Fruit fly (Drosophila melanogaster) whole organism, embryonic: Measurements from ENCODE around the gene CG13838.
A peak's percentile ranks its signal among the peaks of the same experiment; 100 is the strongest.

ENCODE experiments used
- Abd-B ChIP-seq: fragments of 200-800 bp; sonication (Bioruptor generic); optimal IDR thresholded peaks from 2 replicates; lab custom pipeline; 2018; ENCODE audit warnings: missing biosample characterization, mild to moderate bottlenecking, missing genetic modification characterization, moderate library complexity
- Asciz ChIP-seq: fragments of 200-800 bp; sonication (Bioruptor generic); optimal IDR thresholded peaks from 2 replicates; lab custom pipeline; 2017; ENCODE audit warnings: missing biosample characterization, mild to moderate bottlenecking, missing genetic modification characterization, missing genetic modification reagents
- CG10147 ChIP-seq: fragments of 200-800 bp; sonication (Bioruptor generic); optimal IDR thresholded peaks from 2 replicates; lab custom pipeline; 2019; ENCODE audit warnings: missing biosample characterization, mild to moderate bottlenecking, missing genetic modification characterization, moderate library complexity
- CG10959 ChIP-seq: fragments of 200-800 bp; sonication (Bioruptor generic); IDR thresholded peaks from 2 replicates; pipeline ENCODE4 v1.3.6; 2022; ENCODE audit warnings: missing biosample characterization, missing genetic modification characterization
- CG11504 ChIP-seq: fragments of 200-800 bp; sonication (Bioruptor generic); optimal IDR thresholded peaks from 3 replicates; lab custom pipeline; 2019; ENCODE audit warnings: missing biosample characterization, mild to moderate bottlenecking, missing genetic modification characterization, moderate library complexity
- CG11695 ChIP-seq: fragments of 200-800 bp; sonication (Bioruptor generic); IDR thresholded peaks from 3 replicates; pipeline ENCODE4 v1.3.6; 2022; ENCODE audit warnings: missing biosample characterization, missing genetic modification characterization
- CG13424 ChIP-seq: fragments of 200-800 bp; sonication (Bioruptor generic); optimal IDR thresholded peaks from 2 replicates; lab custom pipeline; 2019; ENCODE audit warnings: missing biosample characterization, mild to moderate bottlenecking, missing genetic modification characterization, moderate library complexity
- CG13775 ChIP-seq: fragments of 200-800 bp; sonication (Bioruptor generic); optimal IDR thresholded peaks from 3 replicates; lab custom pipeline; 2017; ENCODE audit warnings: missing biosample characterization, mild to moderate bottlenecking, missing genetic modification characterization
- CG15269 ChIP-seq: fragments of 200-800 bp; sonication (Bioruptor generic); optimal IDR thresholded peaks from 2 replicates; lab custom pipeline; 2018; ENCODE audit warnings: missing biosample characterization, mild to moderate bottlenecking, missing genetic modification characterization, moderate library complexity
- CG18764 ChIP-seq: fragments of 200-800 bp; sonication (Bioruptor generic); optimal IDR thresholded peaks from 3 replicates; lab custom pipeline; 2016; ENCODE audit warnings: missing biosample characterization, missing genetic modification characterization
- CG2875 ChIP-seq: fragments of 200-800 bp; sonication (Bioruptor generic); optimal IDR thresholded peaks from 2 replicates; lab custom pipeline; 2017; ENCODE audit warnings: missing biosample characterization, mild to moderate bottlenecking, missing genetic modification characterization, missing genetic modification reagents
- CG34376 ChIP-seq: fragments of 200-800 bp; sonication (Bioruptor generic); optimal IDR thresholded peaks from 2 replicates; lab custom pipeline; 2018; ENCODE audit warnings: missing biosample characterization, mild to moderate bottlenecking, missing genetic modification characterization
- CG7556 ChIP-seq: fragments of 200-800 bp; sonication (Bioruptor generic); optimal IDR thresholded peaks from 2 replicates; lab custom pipeline; 2017; ENCODE audit warnings: missing biosample characterization, mild to moderate bottlenecking, missing genetic modification characterization
- CG7745 ChIP-seq: fragments of 200-800 bp; sonication (Bioruptor generic); optimal IDR thresholded peaks from 2 replicates; lab custom pipeline; 2018; ENCODE audit warnings: missing biosample characterization, mild to moderate bottlenecking, missing genetic modification characterization, moderate library complexity
- CG8089 ChIP-seq: fragments of 200-800 bp; sonication (Bioruptor generic); optimal IDR thresholded peaks from 3 replicates; lab custom pipeline; 2016; ENCODE audit warnings: missing biosample characterization, missing genetic modification characterization
- CG8290 ChIP-seq, 3 experiments: fragments of 200-800 bp; sonication (Bioruptor generic); optimal IDR thresholded peaks; 2 replicates each; lab custom pipeline; 2016 to 2019; ENCODE audit warnings: missing biosample characterization in 3 of 3, missing genetic modification characterization in 3 of 3, mild to moderate bottlenecking in 2 of 3, moderate library complexity in 1 of 3
- CG8765 ChIP-seq: fragments of 200-800 bp; sonication (Bioruptor generic); IDR thresholded peaks from 2 replicates; pipeline ENCODE4 v1.3.6; 2022; ENCODE audit warnings: missing biosample characterization, missing genetic modification characterization
- CG9609 ChIP-seq: fragments of 200-800 bp; sonication (Bioruptor generic); optimal IDR thresholded peaks from 3 replicates; lab custom pipeline; 2016; ENCODE audit warnings: missing biosample characterization, missing genetic modification characterization
- CG9797 ChIP-seq: fragments of 200-800 bp; sonication (Bioruptor generic); optimal IDR thresholded peaks from 3 replicates; lab custom pipeline; 2018; ENCODE audit warnings: missing biosample characterization, mild to moderate bottlenecking, missing genetic modification characterization
- D ChIP-seq, 2 experiments: fragments of 200-800 bp in 1 of 2; fragments of >200 bp in 1 of 2; sonication (Bioruptor generic) in 1 of 2; optimal IDR thresholded peaks; 2 replicates in 1 of 2; 3 replicates in 1 of 2; lab custom pipeline; 2017; ENCODE audit warnings: mild to moderate bottlenecking in 1 of 2, missing biosample characterization in 1 of 2, missing genetic modification characterization in 1 of 2, missing genetic modification reagents in 1 of 2
- Doc2 ChIP-seq: fragments of 200-800 bp; sonication (Bioruptor generic); IDR thresholded peaks from 2 replicates; pipeline ENCODE4 v1.3.6; 2022; ENCODE audit warnings: missing biosample characterization, missing genetic modification characterization
- Dref ChIP-seq: fragments of 200-800 bp; sonication (Bioruptor generic); IDR thresholded peaks from 2 replicates; pipeline ENCODE4 v1.3.6; 2022; ENCODE audit warnings: missing biosample characterization, missing genetic modification characterization
- Eip74EF ChIP-seq, 2 experiments: fragments of 200-800 bp in 1 of 2; fragments of >200 bp in 1 of 2; sonication (Bioruptor generic) in 1 of 2; optimal IDR thresholded peaks; 2 replicates each; lab custom pipeline; 2017 to 2019; ENCODE audit warnings: missing biosample characterization in 2 of 2, missing genetic modification characterization in 2 of 2, mild to moderate bottlenecking in 1 of 2, moderate library complexity in 1 of 2
- Mad ChIP-seq: fragments of 200-800 bp; sonication (Bioruptor generic); optimal IDR thresholded peaks from 2 replicates; lab custom pipeline; 2016; ENCODE audit warnings: missing biosample characterization, missing genetic modification characterization
- Meics ChIP-seq: fragments of 200-800 bp; sonication (Bioruptor generic); optimal IDR thresholded peaks from 2 replicates; lab custom pipeline; 2017; ENCODE audit warnings: missing biosample characterization, mild to moderate bottlenecking, missing genetic modification characterization
- Nf-YB ChIP-seq: fragments of 200-800 bp; sonication (Bioruptor generic); optimal IDR thresholded peaks from 3 replicates; lab custom pipeline; 2019; ENCODE audit warnings: missing biosample characterization, mild to moderate bottlenecking, missing genetic modification characterization, moderate library complexity
- Scr ChIP-seq: fragments of 200-800 bp; sonication (Bioruptor generic); IDR thresholded peaks from 2 replicates; pipeline ENCODE4 v1.3.6; 2022; ENCODE audit warnings: missing biosample characterization, missing genetic modification characterization; ENCODE audit not compliant: partially characterized antibody
- Sry-δ ChIP-seq: fragments of 200-800 bp; sonication (Bioruptor generic); optimal IDR thresholded peaks from 2 replicates; lab custom pipeline; 2016; ENCODE audit warnings: missing biosample characterization, missing genetic modification characterization
- abd-A ChIP-seq: fragments of 200-800 bp; sonication (Bioruptor generic); optimal IDR thresholded peaks from 3 replicates; lab custom pipeline; 2019; ENCODE audit warnings: missing biosample characterization, mild to moderate bottlenecking, missing genetic modification characterization, moderate library complexity
- bsh ChIP-seq, 2 experiments: fragments of 200-800 bp; sonication (Bioruptor generic); optimal IDR thresholded peaks; 2 replicates each; lab custom pipeline; 2017 to 2018; ENCODE audit warnings: mild to moderate bottlenecking in 2 of 2, missing biosample characterization in 2 of 2, missing genetic modification characterization in 2 of 2, moderate library complexity in 1 of 2
- ci ChIP-seq: fragments of 200-800 bp; sonication (Bioruptor generic); IDR thresholded peaks from 3 replicates; pipeline ENCODE4 v1.3.6; 2022; ENCODE audit warnings: missing biosample characterization, missing genetic modification characterization
- da ChIP-seq: fragments of 200-800 bp; sonication (Bioruptor generic); optimal IDR thresholded peaks from 2 replicates; lab custom pipeline; 2016; ENCODE audit warnings: missing biosample characterization, missing genetic modification characterization
- fd102C ChIP-seq: fragments of 200-800 bp; sonication (Bioruptor generic); optimal IDR thresholded peaks from 2 replicates; lab custom pipeline; 2018; ENCODE audit warnings: missing biosample characterization, mild to moderate bottlenecking, missing genetic modification characterization, moderate library complexity
- fd3F ChIP-seq: fragments of 200-800 bp; sonication (Bioruptor generic); optimal IDR thresholded peaks from 2 replicates; lab custom pipeline; 2018; ENCODE audit warnings: missing biosample characterization, mild to moderate bottlenecking, missing genetic modification characterization, moderate library complexity
- gfzf ChIP-seq: fragments of 200-800 bp; sonication (Bioruptor generic); optimal IDR thresholded peaks from 2 replicates; lab custom pipeline; 2016; ENCODE audit warnings: missing biosample characterization, mild to moderate bottlenecking, missing genetic modification characterization, moderate library complexity
- gsb ChIP-seq: fragments of 200-800 bp; sonication (Bioruptor generic); IDR thresholded peaks from 2 replicates; pipeline ENCODE4 v1.3.6; 2022; ENCODE audit warnings: missing biosample characterization, missing genetic modification characterization
- inv ChIP-seq: fragments of 200-800 bp; sonication (Bioruptor generic); IDR thresholded peaks from 2 replicates; pipeline ENCODE4 v1.3.6; 2022; ENCODE audit warnings: missing biosample characterization, missing genetic modification characterization; ENCODE audit not compliant: partially characterized antibody
- jing ChIP-seq: fragments of 200-800 bp; sonication (Bioruptor generic); optimal IDR thresholded peaks from 2 replicates; lab custom pipeline; 2018; ENCODE audit warnings: missing biosample characterization, mild to moderate bottlenecking, missing genetic modification characterization
- pb ChIP-seq: fragments of 200-800 bp; sonication (Bioruptor generic); optimal IDR thresholded peaks from 3 replicates; lab custom pipeline; 2016; ENCODE audit warnings: missing biosample characterization, missing genetic modification characterization
- pita ChIP-seq: fragments of 200-800 bp; sonication (Bioruptor generic); optimal IDR thresholded peaks from 2 replicates; lab custom pipeline; 2017; ENCODE audit warnings: missing biosample characterization, mild to moderate bottlenecking, missing genetic modification characterization
- pros ChIP-seq: fragments of 200-800 bp; sonication (Bioruptor generic); optimal IDR thresholded peaks from 3 replicates; lab custom pipeline; 2019; ENCODE audit warnings: missing biosample characterization, mild to moderate bottlenecking, missing genetic modification characterization, moderate library complexity
- pzg ChIP-seq: fragments of 200-800 bp; sonication (Bioruptor generic); optimal IDR thresholded peaks from 3 replicates; lab custom pipeline; 2018; ENCODE audit warnings: missing biosample characterization, mild to moderate bottlenecking, missing genetic modification characterization, moderate library complexity
- rib ChIP-seq: fragments of 200-800 bp; sonication (Bioruptor generic); IDR thresholded peaks from 2 replicates; pipeline ENCODE4 v1.3.6; 2022; ENCODE audit warnings: missing biosample characterization, missing genetic modification characterization
- sc ChIP-seq, 3 experiments: fragments of >200 bp in 2 of 3; fragments of 200-800 bp in 1 of 3; sonication (Bioruptor generic) in 1 of 3; optimal IDR thresholded peaks; 2 replicates in 2 of 3; 3 replicates in 1 of 3; lab custom pipeline; 2017; ENCODE audit warnings: mild to moderate bottlenecking in 1 of 3, missing biosample characterization in 1 of 3, missing genetic modification characterization in 1 of 3, missing genetic modification reagents in 1 of 3
- sd ChIP-seq: fragments of 200-800 bp; sonication (Bioruptor generic); optimal IDR thresholded peaks from 3 replicates; lab custom pipeline; 2018; ENCODE audit warnings: missing biosample characterization, mild to moderate bottlenecking, missing genetic modification characterization, moderate library complexity
- stwl ChIP-seq: fragments of 200-800 bp; sonication (Bioruptor generic); optimal IDR thresholded peaks from 3 replicates; lab custom pipeline; 2018; ENCODE audit warnings: missing biosample characterization, mild to moderate bottlenecking, missing genetic modification characterization, moderate library complexity
- usp ChIP-seq: fragments of >200 bp; optimal IDR thresholded peaks from 2 replicates; lab custom pipeline; 2017; ENCODE audit warnings: missing biosample characterization, missing genetic modification characterization
- zen ChIP-seq: fragments of 200-800 bp; sonication (Bioruptor generic); optimal IDR thresholded peaks from 3 replicates; lab custom pipeline; 2018; ENCODE audit warnings: missing biosample characterization, mild to moderate bottlenecking, missing genetic modification characterization, moderate library complexity

Gene CG13838

dm6 chr3R:23053936-23054335 is 11.9 kb downstream of the CG13838 start, which contains the start of gene p53 (continued):
- TF ChIP-seq CG15269 (tag; lab: Kevin White, UChicago) (peak; percentile 54), zen (tag; lab: Kevin White, UChicago) (peak; percentile 52), Abd-B (peak; percentile 61), pros (no peak), rib (GFP tag; lab: Robert Waterston, UW) (peak; percentile 33), CG11695 (GFP tag; lab: Robert Waterston, UW) (no peak), Meics (GFP tag; lab: Kevin White, UChicago) (peak; percentile 91), CG8290 (GFP tag; optimal IDR thresholded peaks at IDR 0.05; lab: Kevin White, UChicago) (peak; percentile 44), CG8290 (tag; optimal IDR thresholded peaks at IDR 0.05; lab: Kevin White, UChicago) (peak; percentile 17 to 91), CG8765 (peak; percentile 26; the same call in 1 of the 2 replicates), CG2875 (GFP tag; lab: Kevin White, UChicago) (peak; percentile 72), pb (GFP tag; lab: Kevin White, UChicago) (peak; percentile 79), CG7745 (tag; lab: Kevin White, UChicago) (no peak), abd-A (tag; lab: Kevin White, UChicago) (no peak), Mad (GFP tag; lab: Kevin White, UChicago) (peak; percentile 77), gsb (peak; percentile 65), pzg (GFP tag; lab: Kevin White, UChicago) (peak; percentile 71), da (GFP tag; lab: Kevin White, UChicago) (peak; percentile 28), CG18764 (GFP tag; lab: Kevin White, UChicago) (peak; percentile 63), ci (GFP tag; lab: Robert Waterston, UW) (peak; percentile 92), bsh (GFP tag; optimal IDR thresholded peaks at IDR 0.05; lab: Kevin White, UChicago) (peak in 1 of 2 experiments; percentile 64), CG9797 (peak; percentile 40), jing (GFP tag; lab: Kevin White, UChicago) (peak; percentile 34), inv (GFP tag; lab: Robert Waterston, UW) (peak; percentile 67), CG13424 (tag; lab: Kevin White, UChicago) (peak; percentile 33), sd (tag; lab: Kevin White, UChicago) (peak; percentile 4), stwl (tag; lab: Kevin White, UChicago) (peak; percentile 90), sc (optimal IDR thresholded peaks at IDR 0.05; lab: Kevin White, UChicago) (no peak), sc (GFP tag; optimal IDR thresholded peaks at IDR 0.05; lab: Kevin White, UChicago) (peak; percentile 64), fd3F (peak; percentile 50), Dref (peak; percentile 88), fd102C (GFP tag; lab: Kevin White, UChicago) (no peak), CG8089 (GFP tag; lab: Kevin White, UChicago) (peak; percentile 70), CG13775 (GFP tag; lab: Kevin White, UChicago) (peak; percentile 85), pita (GFP tag; lab: Kevin White, UChicago) (no peak), Scr (GFP tag; lab: Robert Waterston, UW) (peak; percentile 72), CG7556 (GFP tag; lab: Kevin White, UChicago) (peak; percentile 33), Doc2 (GFP tag; lab: Robert Waterston, UW) (no peak), Nf-YB (GFP tag; lab: Kevin White, UChicago) (peak; percentile 50), usp (GFP tag; lab: Kevin White, UChicago) (no peak), CG34376 (peak; percentile 78), D (optimal IDR thresholded peaks at IDR 0.05; lab: Kevin White, UChicago) (no peak), D (GFP tag; optimal IDR thresholded peaks at IDR 0.05; lab: Kevin White, UChicago) (peak; percentile 62), CG9609 (peak; percentile 66), Eip74EF (GFP tag; optimal IDR thresholded peaks at IDR 0.05; lab: Kevin White, UChicago) (peak in 1 of 2 experiments; percentile 27), Sry-δ (GFP tag; lab: Kevin White, UChicago) (peak; percentile 74), CG10147 (GFP tag; lab: Kevin White, UChicago) (peak; percentile 63), CG11504 (tag; lab: Kevin White, UChicago) (no peak), gfzf (peak; percentile 4), CG10959 (GFP tag; lab: Robert Waterston, UW) (no peak), Asciz (GFP tag; lab: Kevin White, UChicago) (peak; percentile 74)
